Worm (Caenorhabditis elegans) whole organism, L4/young adult: ENCODE results near the gene lin-13.

Experiments used
- dao-5 ChIP-seq: sonication (generic microtip); optimal IDR thresholded peaks from 2 replicates; lab custom pipeline; 2016; ENCODE audit warnings: missing genotype, missing genetic modification characterization, moderate library complexity, missing compliant biosample characterization
- him-1 ChIP-seq: sonication (generic microtip); optimal IDR thresholded peaks from 2 replicates; lab custom pipeline; 2016; ENCODE audit warnings: missing genotype, missing genetic modification reagents, missing genetic modification characterization, missing compliant biosample characterization

ce11 chrIII:7711908-7712359, 2.6 kb upstream of the lin-13 start, which contains the start of gene C03B8.3:
- TF ChIP-seq him-1 (tag; lab: Kevin White, UChicago) (no peak), dao-5 (tag; lab: Kevin White, UChicago) (no peak)
